Fruit fly (Drosophila melanogaster): ENCODE results near the gene Nbr.

The Nbr gene

dm6 chr2L:21163311-21163842, 494 bp upstream of the Nbr start, which contains the start of gene Noc2 (continued):
- peak; percentile 38 for TF ChIP-seq CG12942 (GFP tag; optimal IDR thresholded peaks at IDR 0.05)
- TF ChIP-seq sim (GFP tag; IDR thresholded peaks at IDR 0.05): no peak
- TF ChIP-seq Usf (GFP tag; optimal IDR thresholded peaks at IDR 0.05): peak; percentile 24
- TF ChIP-seq CG4617 (GFP tag; optimal IDR thresholded peaks at IDR 0.05; ENCODE audit: borderline replicate concordance): peak; percentile 55
- TF ChIP-seq Bdp1 (GFP tag; optimal IDR thresholded peaks at IDR 0.05): peak; percentile 25
- TF ChIP-seq ftz-f1 (GFP tag; optimal IDR thresholded peaks at IDR 0.05): no peak
- TF ChIP-seq Tbp (GFP tag; optimal IDR thresholded peaks at IDR 0.05): no peak
- no peak for TF ChIP-seq CG11398 (GFP tag; optimal IDR thresholded peaks at IDR 0.05)
- TF ChIP-seq CG14965 (GFP tag; optimal IDR thresholded peaks at IDR 0.05; ENCODE audit: borderline replicate concordance): no peak
- peak; percentile 46; the same call in 2 of the 3 replicates for TF ChIP-seq tgo (GFP tag; IDR thresholded peaks at IDR 0.05)
- no peak for TF ChIP-seq tna (GFP tag; IDR thresholded peaks at IDR 0.05; ENCODE audit: partially characterized antibody)
- no peak for TF ChIP-seq tx (GFP tag; optimal IDR thresholded peaks at IDR 0.05)
- no peak for TF ChIP-seq nerfin-2 (GFP tag; IDR thresholded peaks at IDR 0.05; ENCODE audit: partially characterized antibody)
- TF ChIP-seq CG15601 (tag; optimal IDR thresholded peaks at IDR 0.05): peak; percentile 34
- TF ChIP-seq klu (GFP tag; IDR thresholded peaks at IDR 0.05): 0 out of 2 replicates have a peak, but pooled peaks have one; percentile 27
- peak; percentile 21 for TF ChIP-seq CG18764 (GFP tag; optimal IDR thresholded peaks at IDR 0.05)
- TF ChIP-seq wor (GFP tag; IDR thresholded peaks at IDR 0.05): no peak
- peak; percentile 7 for TF ChIP-seq B-H2 (GFP tag; optimal IDR thresholded peaks at IDR 0.05)
- TF ChIP-seq CG11247 (GFP tag; IDR thresholded peaks at IDR 0.05): 0 out of 2 replicates have a peak, but pooled peaks have one; percentile 4
- TF ChIP-seq CG30403 (GFP tag; optimal IDR thresholded peaks at IDR 0.05): peak; percentile 63
- TF ChIP-seq inv (GFP tag; IDR thresholded peaks at IDR 0.05; ENCODE audit: partially characterized antibody): no peak
- TF ChIP-seq CG9817 (tag; optimal IDR thresholded peaks at IDR 0.05): peak; percentile 49
- no peak for TF ChIP-seq danr (GFP tag; IDR thresholded peaks at IDR 0.05)
- peak; percentile 63 for TF ChIP-seq lmd (GFP tag; IDR thresholded peaks at IDR 0.05)
- no peak for TF ChIP-seq CG7987 (GFP tag; optimal IDR thresholded peaks at IDR 0.05)
- TF ChIP-seq CG4328 (GFP tag; optimal IDR thresholded peaks at IDR 0.05): peak; percentile 58
- TF ChIP-seq BtbVII (GFP tag; optimal IDR thresholded peaks at IDR 0.05): no peak
- no peak for TF ChIP-seq onecut (GFP tag; IDR thresholded peaks at IDR 0.05)
- no peak for TF ChIP-seq Dip2 (GFP tag; IDR thresholded peaks at IDR 0.05)
- TF ChIP-seq GATAe (GFP tag; conservative IDR thresholded peaks at IDR 0.05): no peak
- TF ChIP-seq Rfx (GFP tag; IDR thresholded peaks at IDR 0.05): peak; percentile 68; the same call in 1 of the 2 replicates
- TF ChIP-seq CG15011 (GFP tag; optimal IDR thresholded peaks at IDR 0.05): no peak
- no peak for TF ChIP-seq HLH4C (GFP tag; IDR thresholded peaks at IDR 0.05; ENCODE audit: partially characterized antibody)
- no peak for TF ChIP-seq nau (GFP tag; optimal IDR thresholded peaks at IDR 0.05)
- TF ChIP-seq gro (GFP tag; optimal IDR thresholded peaks at IDR 0.05): no peak
- peak; percentile 14 for TF ChIP-seq CG9437 (GFP tag; optimal IDR thresholded peaks at IDR 0.05)
- TF ChIP-seq CG12071 (GFP tag; optimal IDR thresholded peaks at IDR 0.05): no peak
- TF ChIP-seq seq (GFP tag; IDR thresholded peaks at IDR 0.05): no peak
- peak in 1 of 2 experiments; percentile 32 for TF ChIP-seq bsh (GFP tag; optimal IDR thresholded peaks at IDR 0.05)
- no peak for TF ChIP-seq CG6854 (GFP tag; optimal IDR thresholded peaks at IDR 0.05)
- no peak for TF ChIP-seq CG12219 (GFP tag; optimal IDR thresholded peaks at IDR 0.05)
- no peak for TF ChIP-seq cad (GFP tag; optimal IDR thresholded peaks at IDR 0.05)
- TF ChIP-seq Hr51 (GFP tag; optimal IDR thresholded peaks at IDR 0.05): peak in 1 of 2 experiments; percentile 43
- TF ChIP-seq CG11456 (GFP tag; IDR thresholded peaks at IDR 0.05): peak; percentile 72; the same call in 1 of the 3 replicates
- TF ChIP-seq CG10209 (GFP tag; optimal IDR thresholded peaks at IDR 0.05): peak; percentile 27
- TF ChIP-seq CG8359 (GFP tag; optimal IDR thresholded peaks at IDR 0.05; ENCODE audit: borderline replicate concordance): no peak
- no peak for TF ChIP-seq chinmo (GFP tag; IDR thresholded peaks at IDR 0.05; ENCODE audit: partially characterized antibody)
- no peak for TF ChIP-seq chm (GFP tag; IDR thresholded peaks at IDR 0.05)
- peak; percentile 46 for TF ChIP-seq cwo (GFP tag; optimal IDR thresholded peaks at IDR 0.05)
- peak; percentile 92 for TF ChIP-seq trem (tag; optimal IDR thresholded peaks at IDR 0.05)
